Fruit fly (Drosophila melanogaster) whole organism, embryonic: ENCODE results near the gene Lamtor5.

Experiments used
- ATbp ChIP-seq: fragments of 200-800 bp; sonication (Bioruptor generic); optimal IDR thresholded peaks from 2 replicates; lab custom pipeline; 2017; ENCODE audit warnings: missing biosample characterization, mild to moderate bottlenecking, missing genetic modification characterization, missing genetic modification reagents
- Atf3 ChIP-seq: fragments of 200-800 bp; sonication (Bioruptor generic); optimal IDR thresholded peaks from 3 replicates; lab custom pipeline; 2016; ENCODE audit warnings: missing biosample characterization, missing genetic modification characterization
- CG10209 ChIP-seq: fragments of 200-800 bp; sonication (Bioruptor generic); optimal IDR thresholded peaks from 3 replicates; lab custom pipeline; 2017; ENCODE audit warnings: missing biosample characterization, mild to moderate bottlenecking, missing genetic modification characterization, missing genetic modification reagents
- CG10274 ChIP-seq: fragments of 200-800 bp; sonication (Bioruptor generic); optimal IDR thresholded peaks from 3 replicates; lab custom pipeline; 2017; ENCODE audit warnings: missing biosample characterization, mild to moderate bottlenecking, missing genetic modification characterization
- CG11560 ChIP-seq: fragments of 200-800 bp; sonication (Bioruptor generic); IDR thresholded peaks from 3 replicates; pipeline ENCODE4 v1.3.6; 2022; ENCODE audit warnings: missing biosample characterization, missing genetic modification characterization
- CG11723 ChIP-seq: fragments of 200-800 bp; sonication (Bioruptor generic); optimal IDR thresholded peaks from 2 replicates; lab custom pipeline; 2017; ENCODE audit warnings: missing biosample characterization, mild to moderate bottlenecking, missing genetic modification characterization
- CG12071 ChIP-seq: fragments of 200-800 bp; sonication (Bioruptor generic); optimal IDR thresholded peaks from 3 replicates; lab custom pipeline; 2018; ENCODE audit warnings: missing biosample characterization, mild to moderate bottlenecking, missing genetic modification characterization
- CG12155 ChIP-seq: fragments of 200-800 bp; sonication (Bioruptor generic); optimal IDR thresholded peaks from 3 replicates; lab custom pipeline; 2016; ENCODE audit warnings: missing biosample characterization, missing genetic modification characterization
- CG13287 ChIP-seq: fragments of 200-800 bp; sonication (Bioruptor generic); IDR thresholded peaks from 2 replicates; pipeline ENCODE4 v1.3.6; 2022; ENCODE audit warnings: missing biosample characterization, missing genetic modification characterization; ENCODE audit not compliant: partially characterized antibody
- CG16813 ChIP-seq: fragments of 200-800 bp; sonication (Bioruptor generic); IDR thresholded peaks from 3 replicates; pipeline ENCODE4 v1.3.6; 2022; ENCODE audit warnings: missing biosample characterization, missing genetic modification characterization; ENCODE audit not compliant: partially characterized antibody
- CG17912 ChIP-seq: fragments of 200-800 bp; sonication (Bioruptor generic); optimal IDR thresholded peaks from 2 replicates; lab custom pipeline; 2018; ENCODE audit warnings: missing biosample characterization, mild to moderate bottlenecking, missing genetic modification characterization
- CG18011 ChIP-seq: fragments of 200-800 bp; sonication (Bioruptor generic); optimal IDR thresholded peaks from 2 replicates; lab custom pipeline; 2017; ENCODE audit warnings: missing biosample characterization, missing genetic modification characterization, mild to moderate bottlenecking, moderate library complexity, missing genotype
- CG1832 ChIP-seq: fragments of 200-800 bp; sonication (Bioruptor generic); optimal IDR thresholded peaks from 2 replicates; lab custom pipeline; 2017; ENCODE audit warnings: missing biosample characterization, mild to moderate bottlenecking, missing genetic modification characterization, inconsistent platforms
- CG2120 ChIP-seq: fragments of 200-800 bp; sonication (Bioruptor generic); optimal IDR thresholded peaks from 3 replicates; lab custom pipeline; 2016; ENCODE audit warnings: missing biosample characterization, missing genetic modification characterization
- CG30020 ChIP-seq: fragments of 200-800 bp; optimal IDR thresholded peaks from 2 replicates; lab custom pipeline; 2019; ENCODE audit warnings: missing biosample characterization, mild to moderate bottlenecking, missing genetic modification characterization, moderate library complexity
- CG30431 ChIP-seq: fragments of 200-800 bp; sonication (Bioruptor generic); optimal IDR thresholded peaks from 2 replicates; lab custom pipeline; 2017; ENCODE audit warnings: missing biosample characterization, missing genetic modification characterization
- CG3163 ChIP-seq: fragments of 200-800 bp; sonication (Bioruptor generic); optimal IDR thresholded peaks from 3 replicates; lab custom pipeline; 2016; ENCODE audit warnings: missing biosample characterization, missing genetic modification characterization
- CG3281 ChIP-seq: fragments of 200-800 bp; sonication (Bioruptor generic); optimal IDR thresholded peaks from 3 replicates; lab custom pipeline; 2017; ENCODE audit warnings: missing biosample characterization, mild to moderate bottlenecking, missing genetic modification characterization
- CG6813 ChIP-seq: fragments of 200-800 bp; sonication (Bioruptor generic); optimal IDR thresholded peaks from 2 replicates; lab custom pipeline; 2017; ENCODE audit warnings: missing biosample characterization, missing genetic modification characterization, mild to moderate bottlenecking, moderate library complexity, missing genetic modification reagents
- CG6854 ChIP-seq: fragments of 200-800 bp; sonication (Bioruptor generic); optimal IDR thresholded peaks from 3 replicates; lab custom pipeline; 2017; ENCODE audit warnings: missing biosample characterization, mild to moderate bottlenecking, missing genetic modification characterization
- CG7271 ChIP-seq: fragments of 200-800 bp; sonication (Bioruptor generic); optimal IDR thresholded peaks from 2 replicates; lab custom pipeline; 2018; ENCODE audit warnings: missing biosample characterization, mild to moderate bottlenecking, missing genetic modification characterization, moderate library complexity
- CG7556 ChIP-seq: fragments of 200-800 bp; sonication (Bioruptor generic); optimal IDR thresholded peaks from 2 replicates; lab custom pipeline; 2017; ENCODE audit warnings: missing biosample characterization, mild to moderate bottlenecking, missing genetic modification characterization
- Chrac-16 ChIP-seq: fragments of 200-800 bp; sonication (Bioruptor generic); optimal IDR thresholded peaks from 3 replicates; lab custom pipeline; 2016; ENCODE audit warnings: missing biosample characterization, missing genetic modification characterization
- Eip74EF ChIP-seq, 2 experiments: fragments of 200-800 bp in 1 of 2; fragments of >200 bp in 1 of 2; sonication (Bioruptor generic) in 1 of 2; optimal IDR thresholded peaks; 2 replicates each; lab custom pipeline; 2017 to 2019; ENCODE audit warnings: missing biosample characterization in 2 of 2, missing genetic modification characterization in 2 of 2, mild to moderate bottlenecking in 1 of 2, moderate library complexity in 1 of 2
- Ets65A ChIP-seq: fragments of 200-800 bp; sonication (Bioruptor generic); peaks from one replicate; lab custom pipeline; 2016; ENCODE audit warnings: missing biosample characterization, missing genetic modification characterization
- Fer1 ChIP-seq: fragments of 200-800 bp; sonication (Bioruptor generic); optimal IDR thresholded peaks from 2 replicates; lab custom pipeline; 2017; ENCODE audit warnings: missing biosample characterization, mild to moderate bottlenecking, missing genetic modification characterization
- Med ChIP-seq: fragments of 200-800 bp; sonication (Bioruptor generic); peaks from one replicate; lab custom pipeline; 2016; ENCODE audit warnings: missing biosample characterization, missing genetic modification characterization, mild to moderate bottlenecking, inconsistent platforms, moderate library complexity
- Myb ChIP-seq: fragments of 200-800 bp; sonication (Bioruptor generic); optimal IDR thresholded peaks from 2 replicates; lab custom pipeline; 2016; ENCODE audit warnings: missing biosample characterization, missing genetic modification characterization
- NFAT ChIP-seq: fragments of 200-800 bp; sonication (Bioruptor generic); IDR thresholded peaks from 2 replicates; pipeline ENCODE4 v1.3.6; 2022; ENCODE audit warnings: missing biosample characterization, missing genetic modification characterization
- NfI ChIP-seq: fragments of 200-800 bp; sonication (Bioruptor generic); optimal IDR thresholded peaks from 3 replicates; lab custom pipeline; 2018; ENCODE audit warnings: missing biosample characterization, mild to moderate bottlenecking, missing genetic modification characterization, moderate library complexity
- Spps ChIP-seq: fragments of 200-800 bp; sonication (Bioruptor generic); optimal IDR thresholded peaks from 2 replicates; lab custom pipeline; 2018; ENCODE audit warnings: missing biosample characterization, mild to moderate bottlenecking, missing genetic modification characterization
- Sry-β ChIP-seq: fragments of 200-800 bp; sonication (Bioruptor generic); optimal IDR thresholded peaks from 2 replicates; lab custom pipeline; 2018; ENCODE audit warnings: missing biosample characterization, mild to moderate bottlenecking, missing genetic modification characterization, moderate library complexity
- Vsx1 ChIP-seq: fragments of 200-800 bp; sonication (Bioruptor generic); optimal IDR thresholded peaks from 2 replicates; lab custom pipeline; 2017; ENCODE audit warnings: missing biosample characterization, mild to moderate bottlenecking, missing genetic modification characterization, missing genetic modification reagents
- aop ChIP-seq: fragments of 200-800 bp; sonication (Bioruptor generic); IDR thresholded peaks from 2 replicates; pipeline ENCODE4 v1.3.6; 2022; ENCODE audit warnings: missing biosample characterization, missing genetic modification characterization
- ato ChIP-seq: fragments of 200-800 bp; sonication (Bioruptor generic); IDR thresholded peaks from 2 replicates; pipeline ENCODE4 v1.3.6; 2022; ENCODE audit warnings: missing biosample characterization, missing genetic modification characterization; ENCODE audit not compliant: partially characterized antibody
- bab2 ChIP-seq: fragments of 200-800 bp; sonication (Bioruptor generic); optimal IDR thresholded peaks from 2 replicates; lab custom pipeline; 2016; ENCODE audit warnings: missing biosample characterization, missing genetic modification characterization
- crp ChIP-seq, 2 experiments: fragments of 200-800 bp; sonication (Bioruptor generic); optimal IDR thresholded peaks; 2 replicates in 1 of 2; 3 replicates in 1 of 2; lab custom pipeline; 2017; ENCODE audit warnings: missing biosample characterization in 2 of 2, missing genetic modification characterization in 2 of 2, mild to moderate bottlenecking in 1 of 2, moderate library complexity in 1 of 2
- grau ChIP-seq: fragments of 200-800 bp; optimal IDR thresholded peaks from 3 replicates; lab custom pipeline; 2019; ENCODE audit warnings: missing biosample characterization, mild to moderate bottlenecking, missing genetic modification characterization, moderate library complexity
- maf-S ChIP-seq: fragments of 200-800 bp; sonication (Bioruptor generic); optimal IDR thresholded peaks from 2 replicates; lab custom pipeline; 2016; ENCODE audit warnings: missing biosample characterization, missing genetic modification characterization
- nerfin-1 ChIP-seq: fragments of 200-800 bp; sonication (Bioruptor generic); optimal IDR thresholded peaks from 3 replicates; lab custom pipeline; 2019; ENCODE audit warnings: missing biosample characterization, mild to moderate bottlenecking, missing genetic modification characterization, moderate library complexity
- nom ChIP-seq: fragments of 200-800 bp; sonication (Bioruptor generic); optimal IDR thresholded peaks from 2 replicates; lab custom pipeline; 2017; ENCODE audit warnings: missing biosample characterization, missing genetic modification characterization, mild to moderate bottlenecking, moderate library complexity, missing genetic modification reagents
- pzg ChIP-seq: fragments of 200-800 bp; sonication (Bioruptor generic); optimal IDR thresholded peaks from 3 replicates; lab custom pipeline; 2018; ENCODE audit warnings: missing biosample characterization, mild to moderate bottlenecking, missing genetic modification characterization, moderate library complexity
- scrt ChIP-seq: fragments of 200-800 bp; sonication (Bioruptor generic); optimal IDR thresholded peaks from 2 replicates; lab custom pipeline; 2018; ENCODE audit warnings: missing biosample characterization, mild to moderate bottlenecking, missing genetic modification characterization, moderate library complexity
- shn ChIP-seq: fragments of 200-800 bp; sonication (Bioruptor generic); optimal IDR thresholded peaks from 3 replicates; lab custom pipeline; 2016; ENCODE audit warnings: missing biosample characterization, missing genetic modification characterization
- tgo ChIP-seq: fragments of 200-800 bp; sonication (Bioruptor generic); IDR thresholded peaks from 3 replicates; pipeline ENCODE4 v1.3.6; 2022; ENCODE audit warnings: missing biosample characterization, missing genetic modification characterization
- tio ChIP-seq: fragments of 200-800 bp; sonication (Bioruptor generic); optimal IDR thresholded peaks from 2 replicates; lab custom pipeline; 2017; ENCODE audit warnings: missing biosample characterization, missing genetic modification characterization, inconsistent platforms
- trem ChIP-seq: fragments of 200-800 bp; optimal IDR thresholded peaks from 3 replicates; lab custom pipeline; 2019; ENCODE audit warnings: missing biosample characterization, mild to moderate bottlenecking, missing genetic modification characterization, moderate library complexity
- trh ChIP-seq: fragments of 200-800 bp; sonication (Bioruptor generic); optimal IDR thresholded peaks from 2 replicates; lab custom pipeline; 2016; ENCODE audit warnings: missing biosample characterization, missing genetic modification characterization
- usp ChIP-seq: fragments of >200 bp; optimal IDR thresholded peaks from 2 replicates; lab custom pipeline; 2017; ENCODE audit warnings: missing biosample characterization, missing genetic modification characterization
- zen ChIP-seq: fragments of 200-800 bp; sonication (Bioruptor generic); optimal IDR thresholded peaks from 3 replicates; lab custom pipeline; 2018; ENCODE audit warnings: missing biosample characterization, mild to moderate bottlenecking, missing genetic modification characterization, moderate library complexity

Gene Lamtor5

DNA sequence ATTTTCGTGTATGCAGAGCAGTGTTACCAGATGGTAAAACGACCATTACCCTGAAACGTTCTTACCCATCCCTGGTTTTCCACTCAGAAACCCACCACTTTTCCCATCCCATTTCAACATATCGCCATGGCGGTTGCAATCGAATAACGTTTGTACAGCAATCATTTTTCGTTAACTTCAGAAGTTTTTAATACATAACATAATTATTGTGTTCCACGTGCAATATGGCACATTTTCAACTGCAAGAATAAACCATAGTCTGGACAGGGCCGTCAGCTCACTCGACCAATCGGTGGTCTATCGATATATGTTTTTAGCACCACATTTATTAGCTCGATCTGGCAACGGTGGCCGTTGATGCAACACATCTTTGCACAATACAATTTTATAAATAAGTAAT, 31.2 kb upstream of the Lamtor5 start, which contains the start of the genes trr and mRpL16 (continued):
- no peak for TF ChIP-seq CG10274
- TF ChIP-seq bab2 (GFP tag; lab: Kevin White, UChicago): peak; percentile 38
- TF ChIP-seq CG13287 (GFP tag; lab: Robert Waterston, UW): peak; percentile 82
- TF ChIP-seq crp (GFP tag; optimal IDR thresholded peaks at IDR 0.05; lab: Kevin White, UChicago): peak in 1 of 2 experiments; percentile 24
- peak; percentile 23 for TF ChIP-seq shn (GFP tag; lab: Kevin White, UChicago)
- no peak for TF ChIP-seq CG3281 (GFP tag; lab: Kevin White, UChicago)
- TF ChIP-seq Myb: peak; percentile 18
- TF ChIP-seq Eip74EF (GFP tag; optimal IDR thresholded peaks at IDR 0.05; lab: Kevin White, UChicago): no peak
- TF ChIP-seq nerfin-1: peak; percentile 5
- TF ChIP-seq maf-S: no peak
- TF ChIP-seq scrt (GFP tag; lab: Kevin White, UChicago): no peak
- no peak for TF ChIP-seq aop (GFP tag; lab: Robert Waterston, UW)
- no peak for TF ChIP-seq CG6854 (GFP tag; lab: Kevin White, UChicago)
- TF ChIP-seq nom (GFP tag; lab: Kevin White, UChicago): no peak
- TF ChIP-seq CG17912: peak; percentile 30
- no peak for TF ChIP-seq CG12071 (GFP tag; lab: Kevin White, UChicago)
- TF ChIP-seq Ets65A (GFP tag; lab: Kevin White, UChicago): peak; percentile 86
- TF ChIP-seq CG1832 (GFP tag; lab: Kevin White, UChicago): no peak
- no peak for TF ChIP-seq CG3163
- peak; percentile 53 for TF ChIP-seq Fer1
- TF ChIP-seq CG7556 (GFP tag; lab: Kevin White, UChicago): peak; percentile 4
- peak; percentile 83 for TF ChIP-seq trem (tag; lab: Kevin White, UChicago)
- TF ChIP-seq CG11560: peak; percentile 55; the same call in 1 of the 3 replicates
- peak; percentile 88 for TF ChIP-seq pzg (GFP tag; lab: Kevin White, UChicago)
- TF ChIP-seq usp (GFP tag; lab: Kevin White, UChicago): no peak
- TF ChIP-seq CG16813 (GFP tag; lab: Robert Waterston, UW): peak; percentile 80
- no peak for TF ChIP-seq CG11723 (GFP tag; lab: Kevin White, UChicago)
- TF ChIP-seq CG10209 (GFP tag; lab: Kevin White, UChicago): no peak
- 0 out of 3 replicates have a peak, but pooled peaks have one; percentile 17 for TF ChIP-seq tgo (GFP tag; lab: Robert Waterston, UW)
- no peak for TF ChIP-seq trh (GFP tag; lab: Kevin White, UChicago)
- no peak for TF ChIP-seq NFAT (GFP tag; lab: Robert Waterston, UW)
- TF ChIP-seq CG7271 (tag; lab: Kevin White, UChicago): peak; percentile 14
- TF ChIP-seq CG2120 (GFP tag; lab: Kevin White, UChicago): peak; percentile 73
- TF ChIP-seq NfI (GFP tag; lab: Kevin White, UChicago): peak; percentile 59
- peak; percentile 13 for TF ChIP-seq zen (tag; lab: Kevin White, UChicago)
- TF ChIP-seq CG12155 (GFP tag; lab: Kevin White, UChicago): peak; percentile 24
- TF ChIP-seq Sry-β (GFP tag; lab: Kevin White, UChicago): peak; percentile 6
- peak; percentile 50 for TF ChIP-seq grau (tag; lab: Kevin White, UChicago)
- TF ChIP-seq CG30020 (tag; lab: Kevin White, UChicago): peak; percentile 93
- no peak for TF ChIP-seq CG30431
- peak; percentile 29 for TF ChIP-seq CG18011 (GFP tag; lab: Kevin White, UChicago)
- no peak for TF ChIP-seq ATbp (GFP tag; lab: Kevin White, UChicago)
- no peak for TF ChIP-seq Vsx1
- no peak for TF ChIP-seq tio (GFP tag; lab: Kevin White, UChicago)
- peak; percentile 19 for TF ChIP-seq Spps (tag; lab: Kevin White, UChicago)
- peak; percentile 19 for TF ChIP-seq Chrac-16 (GFP tag; lab: Kevin White, UChicago)
- TF ChIP-seq Med (GFP tag; lab: Kevin White, UChicago): peak; percentile 93
- 0 out of 2 replicates have a peak, but pooled peaks have one; percentile 45 for TF ChIP-seq ato (GFP tag; lab: Robert Waterston, UW)
- no peak for TF ChIP-seq CG6813 (GFP tag; lab: Kevin White, UChicago)
- TF ChIP-seq Atf3 (GFP tag; lab: Kevin White, UChicago): peak; percentile 36
